Fruit fly (Drosophila melanogaster) whole organism: ENCODE measurements at regions not wholly inside any gene's neighbourhood (a gene's known extent, or its start where the extent isn't known, plus 50 kb on each side); places are given as distances from the start of the nearest gene placed in this dataset.

Experiments used
- Dll ChIP-seq: fragments of >200 bp; optimal IDR thresholded peaks from 2 replicates; lab custom pipeline; 2017
- pan ChIP-seq: fragments of >200 bp; optimal IDR thresholded peaks from 2 replicates; lab custom pipeline; 2017
- psq ChIP-seq: fragments of >200 bp; optimal IDR thresholded peaks from 2 replicates; lab custom pipeline; 2017
- usp ChIP-seq: fragments of >200 bp; optimal IDR thresholded peaks from 2 replicates; lab custom pipeline; 2017; ENCODE audit warnings: missing biosample characterization, missing genetic modification characterization, mixed read lengths

dm6 chr3L:10341697-10342096, 68.7 kb downstream of the Or67d start:
- TF ChIP-seq Dll (lab: Kevin White, UChicago) = no peak
- TF ChIP-seq usp = no peak
- no peak for TF ChIP-seq pan (lab: Kevin White, UChicago)
- TF ChIP-seq psq (lab: Kevin White, UChicago) = no peak
